Worm (Caenorhabditis elegans): Measurements from ENCODE around the gene acr-15.

Gene acr-15

DNA sequence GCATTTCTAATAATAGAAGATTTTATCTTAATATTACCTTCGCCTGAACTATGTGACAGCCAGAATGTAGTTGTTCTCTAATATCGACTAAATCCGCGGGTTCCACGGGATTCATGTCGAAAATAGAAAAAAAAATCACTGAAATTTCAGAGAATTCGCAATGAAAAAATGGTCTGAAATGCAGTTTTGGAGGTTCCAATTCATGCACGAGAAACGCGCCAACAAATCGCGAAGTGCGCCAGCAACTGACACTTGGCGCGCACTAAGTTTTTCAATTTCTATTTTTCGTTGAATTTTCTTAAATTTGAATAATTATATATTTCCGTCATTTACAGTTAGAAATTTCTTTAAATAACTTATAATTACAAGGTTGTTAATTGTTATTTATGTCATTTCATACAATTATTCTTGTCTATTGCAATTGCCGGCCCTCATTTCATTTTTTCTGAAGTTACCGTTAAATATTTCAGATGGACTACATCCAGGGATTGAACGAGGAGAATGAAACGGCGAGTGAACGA lies 17.4 kb downstream of the acr-15 start, which contains the start of the genes F25G6.9 and symk-1 (continued):
- no peak for TF ChIP-seq let-607 (tag; optimal IDR thresholded peaks at IDR 0.05)
- peak; percentile 71 for TF ChIP-seq mcd-1 (GFP tag; IDR thresholded peaks at IDR 0.05)
- peak; percentile 60; the same call in 1 of the 2 replicates for TF ChIP-seq rcor-1 (GFP tag; IDR thresholded peaks at IDR 0.05)
- no peak for TF ChIP-seq pha-4 (tag; optimal IDR thresholded peaks at IDR 0.05)
- no peak for TF ChIP-seq Y95B8A.8 (GFP tag; IDR thresholded peaks at IDR 0.05)
- peak; percentile 19 for TF ChIP-seq snpc-3.4 (tag; optimal IDR thresholded peaks at IDR 0.05)
- TF ChIP-seq attf-3 (GFP tag; conservative IDR thresholded peaks at IDR 0.05): no peak
- TF ChIP-seq bed-1 (GFP tag; IDR thresholded peaks at IDR 0.05): no peak
- TF ChIP-seq Y56A3A.18 (GFP tag; IDR thresholded peaks at IDR 0.05): no peak
- TF ChIP-seq repo-1 (tag; optimal IDR thresholded peaks at IDR 0.05): no peak
- TF ChIP-seq hsf-1 (GFP tag; IDR thresholded peaks at IDR 0.05): 0 out of 2 replicates have a peak, but pooled peaks have one; percentile 21
- no peak for TF ChIP-seq lsy-27 (tag; optimal IDR thresholded peaks at IDR 0.05; ENCODE audit: borderline replicate concordance, insufficient read depth)
- peak; percentile 27 for TF ChIP-seq efl-1 (GFP tag; optimal IDR thresholded peaks at IDR 0.05)
- TF ChIP-seq ceh-58 (GFP tag; IDR thresholded peaks at IDR 0.05): no peak
- peak; percentile 52 for TF ChIP-seq lin-54 (GFP tag; optimal IDR thresholded peaks at IDR 0.05)
- peak; percentile 45 for TF ChIP-seq ZK185.1 (tag; optimal IDR thresholded peaks at IDR 0.05; ENCODE audit: poor library complexity, severe bottlenecking)
- TF ChIP-seq akir-1 (GFP tag; optimal IDR thresholded peaks at IDR 0.05): no peak
- no peak for TF ChIP-seq C06A6.2 (GFP tag; conservative IDR thresholded peaks at IDR 0.05)
- TF ChIP-seq madf-6 (GFP tag; IDR thresholded peaks at IDR 0.05): no peak; the same call in 1 of the 2 replicates
- no peak for TF ChIP-seq lir-1 (GFP tag; conservative IDR thresholded peaks at IDR 0.05)
- TF ChIP-seq Y53F4B.3 (GFP tag; IDR thresholded peaks at IDR 0.05): no peak
- TF ChIP-seq unc-130 (GFP tag; optimal IDR thresholded peaks at IDR 0.05): no peak
- TF ChIP-seq gei-17 (GFP tag; optimal IDR thresholded peaks at IDR 0.05): no peak
- no peak for TF ChIP-seq attf-5 (GFP tag; optimal IDR thresholded peaks at IDR 0.05)
- TF ChIP-seq mxl-1 (tag; optimal IDR thresholded peaks at IDR 0.05): no peak
- TF ChIP-seq ztf-18 (tag; optimal IDR thresholded peaks at IDR 0.05): peak; percentile 96
- TF ChIP-seq snpc-1.3 (tag; optimal IDR thresholded peaks at IDR 0.05; ENCODE audit: insufficient read depth): no peak
- no peak for TF ChIP-seq nfyb-1 (GFP tag; IDR thresholded peaks at IDR 0.05)
- TF ChIP-seq tbp1 (GFP tag; optimal IDR thresholded peaks at IDR 0.05): peak; percentile 17
- TF ChIP-seq mes-4 (tag; optimal IDR thresholded peaks at IDR 0.05): no peak
- no peak for TF ChIP-seq F52B5.7 (tag; optimal IDR thresholded peaks at IDR 0.05)
- no peak for TF ChIP-seq ceh-27 (GFP tag; optimal IDR thresholded peaks at IDR 0.05)
- TF ChIP-seq hmg-20 (GFP tag; IDR thresholded peaks at IDR 0.05): no peak
- TF ChIP-seq T07F8.4 (tag; optimal IDR thresholded peaks at IDR 0.05): no peak
- TF ChIP-seq lin-26 (GFP tag; IDR thresholded peaks at IDR 0.05): no peak
- no peak for TF ChIP-seq ztf-28 (GFP tag; IDR thresholded peaks at IDR 0.05)
- TF ChIP-seq F55B11.4 (tag; optimal IDR thresholded peaks at IDR 0.05; ENCODE audit: borderline replicate concordance, insufficient read depth): no peak
- no peak for TF ChIP-seq fkh-3 (tag; optimal IDR thresholded peaks at IDR 0.05)
- no peak for TF ChIP-seq rec-8 (tag; optimal IDR thresholded peaks at IDR 0.05)
- TF ChIP-seq lin-35 (GFP tag; optimal IDR thresholded peaks at IDR 0.05): peak in 1 of 3 experiments; percentile 42
- TF ChIP-seq K12H6.12 (tag; optimal IDR thresholded peaks at IDR 0.05): no peak
- TF ChIP-seq F57A8.1 (GFP tag; optimal IDR thresholded peaks at IDR 0.05): no peak
- no peak for TF ChIP-seq rpc-1 (optimal IDR thresholded peaks at IDR 0.05)
- no peak for TF ChIP-seq rpc-1 (tag; optimal IDR thresholded peaks at IDR 0.05)
- TF ChIP-seq ceh-79 (tag; optimal IDR thresholded peaks at IDR 0.05): no peak
- peak; percentile 72 for TF ChIP-seq lin-40 (tag; optimal IDR thresholded peaks at IDR 0.05)
- 0 out of 2 replicates have a peak, but pooled peaks have one; percentile 25 for TF ChIP-seq Y53G8AR.9 (GFP tag; conservative IDR thresholded peaks at IDR 0.05)
- TF ChIP-seq K11D2.4 (GFP tag; IDR thresholded peaks at IDR 0.05): peak; percentile 57; the same call in 1 of the 2 replicates

Measured in whole organism, young adult.